Worm (Caenorhabditis elegans): ENCODE data around the gene M04G7.5.

DNA sequence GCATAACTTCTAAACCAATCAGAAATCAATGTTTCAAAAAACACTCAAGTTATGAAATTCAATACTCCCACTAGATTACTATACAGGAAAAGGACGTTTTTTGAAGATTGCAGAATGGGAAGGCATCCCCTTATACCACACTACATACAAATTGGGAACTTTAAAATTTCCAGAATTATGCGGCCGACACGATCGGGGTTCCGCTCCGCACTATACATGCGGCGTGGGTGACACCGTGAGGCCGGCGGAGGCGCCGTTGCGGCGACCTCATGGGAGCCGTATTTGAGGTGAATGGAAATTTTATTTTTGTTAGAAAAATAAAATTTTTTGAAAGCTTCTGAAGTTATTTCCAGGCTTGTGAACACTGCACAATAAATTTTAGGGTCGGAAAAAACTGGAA is 13.4 kb downstream of the M04G7.5 start:
- TF ChIP-seq mcd-1 (GFP tag; IDR thresholded peaks at IDR 0.05) = 0 out of 2 replicates have a peak, but pooled peaks have one; percentile 11
- no peak for TF ChIP-seq F55B11.4 (tag; optimal IDR thresholded peaks at IDR 0.05; ENCODE audit: borderline replicate concordance, insufficient read depth)
- TF ChIP-seq repo-1 (tag; optimal IDR thresholded peaks at IDR 0.05) = no peak
- no peak for TF ChIP-seq B0336.3 (GFP tag; IDR thresholded peaks at IDR 0.05)
- TF ChIP-seq fkh-3 (tag; optimal IDR thresholded peaks at IDR 0.05) = no peak
- TF ChIP-seq unc-130 (GFP tag; optimal IDR thresholded peaks at IDR 0.05) = no peak
- TF ChIP-seq akir-1 (GFP tag; optimal IDR thresholded peaks at IDR 0.05) = no peak
- no peak for TF ChIP-seq mxl-1 (tag; optimal IDR thresholded peaks at IDR 0.05)
- TF ChIP-seq F49E8.2 (tag; optimal IDR thresholded peaks at IDR 0.05; ENCODE audit: insufficient read depth) = no peak
- no peak for TF ChIP-seq ztf-22 (GFP tag; optimal IDR thresholded peaks at IDR 0.05)
- no peak for TF ChIP-seq Y79H2A.3 (GFP tag; conservative IDR thresholded peaks at IDR 0.05)
- no peak for TF ChIP-seq lin-40 (tag; optimal IDR thresholded peaks at IDR 0.05)
- TF ChIP-seq B0035.1 (tag; optimal IDR thresholded peaks at IDR 0.05) = no peak
- TF ChIP-seq tbp1 (GFP tag; optimal IDR thresholded peaks at IDR 0.05) = no peak
